Fruit fly (Drosophila melanogaster): Measurements from ENCODE around the gene CG2278.

DNA sequence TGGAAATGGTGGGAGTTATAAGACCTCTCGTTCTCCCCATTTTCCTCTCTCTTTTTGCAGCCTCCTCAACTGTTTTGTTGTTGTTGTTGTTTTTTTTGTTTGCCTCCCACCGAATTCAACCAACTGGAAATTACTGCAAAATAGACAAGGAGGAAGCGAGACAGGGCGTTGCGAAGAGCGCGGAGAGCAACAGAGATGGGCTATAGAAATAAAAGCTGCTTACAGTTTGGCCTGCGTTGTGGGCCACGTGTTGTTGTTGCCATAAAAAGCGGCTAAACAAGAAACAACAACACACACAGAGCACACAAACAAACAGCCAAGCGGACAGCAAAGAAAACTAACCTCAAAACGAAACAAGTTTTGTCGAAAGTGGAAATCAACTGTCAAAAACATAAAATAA lies 24.5 kb upstream of the CG2278 start:
- no peak for TF ChIP-seq Myc (optimal IDR thresholded peaks at IDR 0.05)
- TF ChIP-seq psq (optimal IDR thresholded peaks at IDR 0.05): no peak
- no peak for TF ChIP-seq ttk (optimal IDR thresholded peaks at IDR 0.05)
- TF ChIP-seq h (optimal IDR thresholded peaks at IDR 0.05): no peak
- TF ChIP-seq insv (optimal IDR thresholded peaks at IDR 0.05): no peak
